Fruit fly (Drosophila melanogaster): ENCODE results near the gene CG6749.

The CG6749 gene

DNA sequence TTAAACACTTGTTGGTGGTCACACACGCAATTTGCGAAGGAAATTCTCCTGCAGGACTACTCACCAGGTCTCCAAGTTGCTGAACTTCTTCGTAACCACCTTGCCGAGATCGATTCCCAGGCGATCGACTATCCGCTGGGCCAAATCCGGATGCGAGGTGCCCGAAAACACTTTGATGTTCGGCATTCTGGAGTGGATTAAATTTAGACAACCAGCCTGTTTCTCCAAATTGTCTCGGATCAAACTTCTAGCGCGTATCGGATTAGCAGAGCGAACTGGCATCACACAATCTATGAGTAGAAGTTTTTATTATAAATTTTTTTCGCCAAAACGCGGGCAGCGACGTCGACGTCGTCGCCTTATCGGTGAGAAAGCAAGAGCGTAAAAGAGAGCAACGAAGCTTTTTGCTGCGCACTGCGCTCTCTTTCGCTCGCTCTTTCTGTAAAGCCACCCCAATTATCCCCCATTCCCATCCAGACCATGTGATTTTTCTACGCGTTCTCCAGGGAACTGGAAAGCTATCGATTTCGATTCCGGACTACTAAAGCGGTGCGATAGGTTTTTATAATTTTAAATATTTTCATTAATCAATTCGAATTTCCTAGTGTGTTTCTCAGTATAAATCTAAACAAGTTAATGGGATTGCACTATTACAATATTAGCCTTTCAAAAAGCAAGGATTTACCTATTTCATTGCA lies 39.3 kb downstream of the CG6749 start (continued):
- TF ChIP-seq CG6808 (GFP tag; optimal IDR thresholded peaks at IDR 0.05) (no peak), Blimp-1 (GFP tag; optimal IDR thresholded peaks at IDR 0.05) (no peak), CG6163 (GFP tag; IDR thresholded peaks at IDR 0.05) (0 out of 3 replicates have a peak, but pooled peaks have one; percentile 45), fd59A (GFP tag; optimal IDR thresholded peaks at IDR 0.05) (no peak), Eip75B (GFP tag; optimal IDR thresholded peaks at IDR 0.05) (no peak), Met (GFP tag; optimal IDR thresholded peaks at IDR 0.05) (no peak), CG32006 (GFP tag; optimal IDR thresholded peaks at IDR 0.05) (no peak), Eip78C (GFP tag) (peak; percentile 0), svp (GFP tag) (peak; percentile 65), Ets96B (tag; optimal IDR thresholded peaks at IDR 0.05) (no peak)

DNA sequence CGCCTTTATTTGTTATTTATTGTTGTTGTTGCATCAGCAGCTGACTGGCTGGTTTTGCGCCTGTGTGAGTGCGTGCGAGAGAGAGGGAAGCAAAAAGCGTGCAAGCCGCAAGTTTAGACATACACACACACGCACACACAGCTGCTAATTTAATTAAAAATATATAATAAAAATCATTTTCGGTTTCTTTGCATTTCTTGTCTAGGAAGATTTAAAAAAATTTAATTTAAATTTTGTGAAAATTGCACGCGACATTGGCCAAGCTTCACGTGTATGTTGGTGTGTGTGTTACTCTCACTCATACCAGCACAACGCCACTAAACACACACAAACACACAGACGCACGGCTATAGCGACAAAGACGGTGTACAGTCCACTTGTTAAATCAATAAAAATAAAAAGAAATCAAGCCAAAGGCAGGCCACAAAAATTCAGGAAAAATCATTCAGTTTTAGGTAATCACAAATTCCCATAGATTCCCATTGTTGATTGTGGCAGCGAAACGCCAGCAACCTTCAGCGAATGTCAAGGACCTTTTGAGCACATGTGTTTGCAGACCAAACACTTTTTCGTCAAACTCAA lies 40.0 kb downstream of the CG6749 start:
- TF ChIP-seq pdm3 (GFP tag; optimal IDR thresholded peaks at IDR 0.05) (no peak), Eip78C (GFP tag) (no peak), CG6854 (GFP tag; optimal IDR thresholded peaks at IDR 0.05) (no peak), svp (GFP tag) (no peak), CG9139 (GFP tag; optimal IDR thresholded peaks at IDR 0.05) (no peak), CG8319 (GFP tag; optimal IDR thresholded peaks at IDR 0.05) (no peak), CG15336 (GFP tag; IDR thresholded peaks at IDR 0.05) (peak; percentile 27; the same call in 1 of the 2 replicates), acj6 (GFP tag; optimal IDR thresholded peaks at IDR 0.05) (no peak), eg (GFP tag; IDR thresholded peaks at IDR 0.05) (peak; percentile 41; the same call in 1 of the 3 replicates), cyc (GFP tag; optimal IDR thresholded peaks at IDR 0.05) (no peak), vri (GFP tag; optimal IDR thresholded peaks at IDR 0.05) (no peak), Lpt (GFP tag; optimal IDR thresholded peaks at IDR 0.05) (no peak), fkh (GFP tag; optimal IDR thresholded peaks at IDR 0.05) (peak; percentile 24), CG8119 (GFP tag; IDR thresholded peaks at IDR 0.05) (peak; percentile 43; the same call in 2 of the 3 replicates), CG6163 (GFP tag; IDR thresholded peaks at IDR 0.05) (peak; percentile 24; the same call in 1 of the 3 replicates), OdsH (GFP tag; optimal IDR thresholded peaks at IDR 0.05) (no peak), fd85E (GFP tag; optimal IDR thresholded peaks at IDR 0.05) (no peak), Ets96B (tag; optimal IDR thresholded peaks at IDR 0.05) (no peak), salr (GFP tag; optimal IDR thresholded peaks at IDR 0.05) (no peak), lz (GFP tag; optimal IDR thresholded peaks at IDR 0.05) (no peak), Sox15 (GFP tag; optimal IDR thresholded peaks at IDR 0.05) (no peak), CG16779 (tag; optimal IDR thresholded peaks at IDR 0.05) (no peak), Smox (GFP tag; optimal IDR thresholded peaks at IDR 0.05) (no peak), Blimp-1 (GFP tag; optimal IDR thresholded peaks at IDR 0.05) (no peak), CG32006 (GFP tag; optimal IDR thresholded peaks at IDR 0.05) (no peak), CG8632 (GFP tag; optimal IDR thresholded peaks at IDR 0.05) (no peak), CG6276 (GFP tag; optimal IDR thresholded peaks at IDR 0.05) (peak; percentile 2), CG6808 (GFP tag; optimal IDR thresholded peaks at IDR 0.05) (no peak), CG11762 (GFP tag; optimal IDR thresholded peaks at IDR 0.05; ENCODE audit: insufficient read depth) (no peak), achi (GFP tag; optimal IDR thresholded peaks at IDR 0.05) (peak; percentile 18), net (GFP tag; optimal IDR thresholded peaks at IDR 0.05) (no peak), CG3919 (GFP tag; optimal IDR thresholded peaks at IDR 0.05) (no peak), spab (GFP tag; optimal IDR thresholded peaks at IDR 0.05) (no peak), dsx (GFP tag; optimal IDR thresholded peaks at IDR 0.05; ENCODE audit: poor library complexity, severe bottlenecking) (no peak), CG1621 (tag; optimal IDR thresholded peaks at IDR 0.05) (no peak), CG10631 (GFP tag; optimal IDR thresholded peaks at IDR 0.05) (no peak), Eip75B (GFP tag; optimal IDR thresholded peaks at IDR 0.05) (no peak), CG34406 (GFP tag; optimal IDR thresholded peaks at IDR 0.05) (no peak)
